Worm (Caenorhabditis elegans): ENCODE data around the gene Y51A2B.2.
A peak's percentile ranks its signal among the peaks of the same experiment; 100 is the strongest.

The Y51A2B.2 gene

DNA sequence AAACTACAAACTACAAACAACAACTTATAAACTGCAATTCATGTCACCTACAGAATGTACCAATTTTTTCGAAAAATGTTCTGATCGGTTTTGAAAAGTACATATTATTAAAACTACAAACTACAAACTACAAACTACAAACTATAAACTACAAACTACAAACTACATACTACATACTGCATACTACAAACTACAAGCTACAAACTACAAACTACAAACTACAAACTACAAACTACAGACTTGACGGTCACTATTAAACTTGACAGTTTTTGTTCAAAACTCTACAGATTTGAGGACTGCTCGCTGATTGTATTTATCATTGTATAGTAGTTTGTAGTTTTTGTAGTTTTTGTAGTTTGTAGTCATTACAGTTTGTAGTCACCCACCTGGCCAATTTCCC is 20.0 kb upstream of the Y51A2B.2 start:
- TF ChIP-seq fkh-8 (tag; optimal IDR thresholded peaks at IDR 0.05) = no peak
- TF ChIP-seq nhr-237 (tag; optimal IDR thresholded peaks at IDR 0.05) = no peak
- no peak for TF ChIP-seq hpl-2 (GFP tag; optimal IDR thresholded peaks at IDR 0.05)
- no peak for TF ChIP-seq nhr-19 (GFP tag; conservative IDR thresholded peaks at IDR 0.05)
- no peak for TF ChIP-seq ceh-82 (tag; optimal IDR thresholded peaks at IDR 0.05)

DNA sequence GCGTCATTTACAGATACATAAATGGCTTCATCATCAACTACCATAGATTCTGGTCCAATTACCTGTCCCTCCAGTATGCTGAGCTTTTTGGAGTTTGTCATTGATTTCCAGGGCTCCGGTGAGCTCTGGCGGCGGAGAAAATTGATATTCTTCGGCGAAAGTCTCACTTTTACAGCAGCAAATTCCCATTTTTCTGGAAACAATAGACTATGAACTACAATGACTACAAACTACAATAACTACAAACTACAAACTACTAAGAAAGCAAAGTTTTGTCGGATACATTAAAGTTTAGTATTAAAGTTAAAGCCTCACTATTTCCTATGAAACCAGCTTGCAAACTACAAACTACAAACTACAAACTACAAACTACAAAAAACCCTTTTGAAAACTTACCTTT is 18.6 kb upstream of the Y51A2B.2 start, which contains the start of gene C08E8.2:
Gene C08E8.2, minus strand, starts transcription at position 101 of the 400 bp plus-strand sequence.
- no peak for TF ChIP-seq fos-1 (tag; optimal IDR thresholded peaks at IDR 0.05)
- TF ChIP-seq elt-3 (tag; optimal IDR thresholded peaks at IDR 0.05) = no peak

DNA sequence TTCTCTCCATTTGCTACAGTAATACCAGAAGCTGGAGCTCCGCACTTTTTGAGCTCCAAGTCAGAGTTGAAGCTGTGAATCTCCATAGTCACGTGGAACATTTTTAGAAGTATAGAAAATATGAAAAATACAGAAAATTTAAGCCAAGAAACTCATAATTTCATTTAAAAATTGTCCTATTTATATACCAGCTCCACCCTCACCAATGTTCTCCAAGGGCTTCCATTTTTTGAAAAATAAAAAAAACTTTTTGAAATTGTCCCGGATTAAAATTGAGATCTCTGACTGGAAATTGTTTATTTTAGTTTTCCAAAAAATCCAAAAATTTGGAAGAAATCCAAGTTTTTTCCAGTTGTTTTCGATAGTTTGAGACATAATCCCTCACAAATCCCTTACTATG is 14.4 kb upstream of the Y51A2B.2 start, which contains the start of gene C08E8.5:
Gene C08E8.5, minus strand, starts transcription at position 101 of the 400 bp plus-strand sequence.
- TF ChIP-seq fkh-10 (GFP tag; optimal IDR thresholded peaks at IDR 0.05) (no peak), zag-1 (tag; optimal IDR thresholded peaks at IDR 0.05) (no peak), nhr-71 (tag; optimal IDR thresholded peaks at IDR 0.05) (no peak), swsn-7 (tag; optimal IDR thresholded peaks at IDR 0.05) (no peak), ceh-90 (tag; optimal IDR thresholded peaks at IDR 0.05) (no peak), efl-1 (optimal IDR thresholded peaks at IDR 0.05) (no peak), efl-1 (GFP tag; optimal IDR thresholded peaks at IDR 0.05 in 1 of 2) (no peak), ceh-88 (GFP tag; IDR thresholded peaks at IDR 0.05) (no peak), fos-1 (tag; optimal IDR thresholded peaks at IDR 0.05) (no peak), aha-1 (tag; optimal IDR thresholded peaks at IDR 0.05) (no peak)

DNA sequence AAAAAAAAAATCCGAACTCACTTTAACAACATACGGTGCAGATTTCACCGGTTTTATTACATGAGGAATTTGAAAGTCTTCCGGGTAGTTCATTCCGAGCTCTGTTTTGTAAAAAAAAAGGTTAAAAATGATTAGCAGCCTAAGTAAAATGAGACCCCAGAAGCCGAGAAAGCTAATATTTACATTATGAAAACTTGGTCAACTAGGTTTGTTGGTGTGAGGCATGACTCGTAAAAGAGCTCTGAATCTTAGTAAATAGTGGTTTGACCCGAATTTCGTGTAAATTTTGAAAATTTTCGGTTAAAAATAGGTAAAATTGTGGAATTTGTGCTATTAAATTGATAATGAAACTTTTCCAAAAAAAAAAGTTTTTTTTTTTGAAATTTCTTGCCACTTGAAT is 11.9 kb upstream of the Y51A2B.2 start, which contains the start of gene C08E8.1:
Gene C08E8.1, minus strand, starts transcription at position 101 of the 400 bp plus-strand sequence.
- TF ChIP-seq unc-98 (GFP tag; IDR thresholded peaks at IDR 0.05) = no peak
- no peak for TF ChIP-seq mep-1 (tag; optimal IDR thresholded peaks at IDR 0.05)
- TF ChIP-seq nhr-12 (tag; optimal IDR thresholded peaks at IDR 0.05) = no peak
- no peak for TF ChIP-seq ceh-90 (tag; optimal IDR thresholded peaks at IDR 0.05)

DNA sequence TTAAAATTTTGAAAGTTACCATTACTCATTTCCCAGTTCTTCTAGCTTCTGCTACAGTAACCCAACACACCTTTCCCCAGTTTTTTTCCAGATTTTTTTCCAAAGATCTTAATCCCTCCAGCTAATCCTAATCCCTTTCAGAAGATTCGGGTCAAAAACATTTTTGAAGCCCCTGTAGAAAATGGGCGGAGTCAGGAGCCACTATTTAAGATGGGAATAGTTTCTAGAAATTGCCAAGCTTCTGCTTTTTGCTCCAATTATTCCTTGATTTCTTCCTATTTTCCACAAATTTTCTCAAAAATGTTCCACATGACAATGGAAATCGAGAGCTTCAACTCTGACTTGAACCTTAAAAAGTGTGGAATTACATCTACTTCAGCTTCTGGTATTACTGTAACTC is 9.7 kb upstream of the Y51A2B.2 start, which contains the start of gene C08E8.9:
Gene C08E8.9, plus strand, starts transcription at position 301 of the 400 bp plus-strand sequence.
- TF ChIP-seq dsc-1 (tag; optimal IDR thresholded peaks at IDR 0.05) (peak; percentile 3), ets-5 (GFP tag; IDR thresholded peaks at IDR 0.05) (no peak)

DNA sequence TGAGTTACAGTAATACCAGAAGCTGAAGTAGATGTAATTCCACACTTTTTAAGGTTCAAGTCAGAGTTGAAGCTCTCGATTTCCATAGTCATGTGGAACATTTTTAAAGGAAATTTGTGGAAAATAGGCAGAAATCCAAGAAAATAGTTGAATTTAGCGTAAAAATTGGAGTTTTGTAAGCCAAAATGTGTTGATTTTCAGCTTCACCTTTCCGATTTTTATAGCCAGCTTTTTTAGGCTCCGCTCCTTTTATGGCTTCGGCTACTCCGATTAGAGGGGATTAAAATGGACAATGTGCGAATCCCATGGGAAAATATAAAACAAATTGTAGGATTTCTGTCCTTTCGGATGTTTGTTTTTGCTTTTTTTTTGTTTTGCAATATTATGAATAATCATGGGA is 6.0 kb upstream of the Y51A2B.2 start, which contains the start of gene C08E8.6:
Gene C08E8.6, minus strand, starts transcription at position 101 of the 400 bp plus-strand sequence.
- no peak for TF ChIP-seq fkh-10 (GFP tag; optimal IDR thresholded peaks at IDR 0.05)
- no peak for TF ChIP-seq nhr-11 (tag; optimal IDR thresholded peaks at IDR 0.05)

DNA sequence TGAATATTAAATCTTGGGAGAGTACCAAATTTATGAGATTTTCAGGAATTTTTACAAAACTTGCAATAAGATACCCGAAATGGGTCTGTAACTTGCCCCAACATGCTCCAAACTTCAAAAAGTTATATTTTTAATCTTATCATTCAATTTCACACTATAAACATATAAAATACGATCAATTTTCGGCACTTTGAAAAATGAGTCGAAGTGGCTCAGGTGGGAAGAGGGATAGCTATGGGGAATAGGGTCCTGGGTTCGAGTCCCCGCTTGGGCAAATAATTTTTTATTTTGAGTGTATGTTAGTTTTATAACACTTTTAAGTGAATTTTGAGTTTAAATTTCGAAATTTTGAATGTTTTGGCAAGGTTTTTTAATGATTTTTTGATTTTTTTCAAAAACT is 3.3 kb upstream of the Y51A2B.2 start:
- TF ChIP-seq pax-3 (tag; optimal IDR thresholded peaks at IDR 0.05) (no peak), ceh-88 (GFP tag; IDR thresholded peaks at IDR 0.05) (no peak), nhr-90 (tag; optimal IDR thresholded peaks at IDR 0.05; ENCODE audit: poor library complexity) (no peak), dsc-1 (tag; optimal IDR thresholded peaks at IDR 0.05) (no peak)

DNA sequence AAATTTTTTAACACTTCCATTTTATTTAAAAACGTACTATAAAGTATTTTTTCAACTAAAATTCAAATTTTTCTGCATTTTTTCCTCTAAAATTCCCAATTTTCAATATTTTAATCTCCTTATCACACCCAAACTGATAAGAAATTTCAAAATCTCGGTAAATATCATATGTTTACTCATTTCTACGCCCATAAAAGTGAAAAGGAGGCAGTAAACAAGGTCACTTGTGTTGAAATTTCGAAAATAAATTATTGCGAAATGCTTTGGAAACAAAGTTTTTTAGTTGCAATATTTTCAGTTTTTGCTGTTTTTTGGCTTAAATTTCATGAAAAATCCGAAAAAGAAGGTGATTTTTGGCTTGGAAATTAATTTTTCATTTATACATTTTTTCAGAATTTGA is 2.7 kb upstream of the Y51A2B.2 start, which contains the start of gene C08E8.4:
Gene C08E8.4, plus strand, starts transcription at position 268 of the 400 bp plus-strand sequence.
- TF ChIP-seq elt-2 (tag; optimal IDR thresholded peaks at IDR 0.05) = peak; percentile 82
- no peak for TF ChIP-seq nhr-47 (tag; optimal IDR thresholded peaks at IDR 0.05)
- no peak for TF ChIP-seq ama-1 (optimal IDR thresholded peaks at IDR 0.05)
- TF ChIP-seq egl-27 (tag; optimal IDR thresholded peaks at IDR 0.05) = no peak
- TF ChIP-seq unc-98 (GFP tag; IDR thresholded peaks at IDR 0.05) = no peak
- no peak for TF ChIP-seq unc-86 (tag; optimal IDR thresholded peaks at IDR 0.05)
- TF ChIP-seq tbx-2 (tag; optimal IDR thresholded peaks at IDR 0.05) = no peak
- no peak for TF ChIP-seq hlh-17 (GFP tag; optimal IDR thresholded peaks at IDR 0.05; ENCODE audit: borderline replicate concordance)
- TF ChIP-seq lin-13 (GFP tag; optimal IDR thresholded peaks at IDR 0.05) = no peak
- no peak for TF ChIP-seq snu-23 (GFP tag; optimal IDR thresholded peaks at IDR 0.05)
- peak in 2 of 6 experiments; percentile 23 to 25 for TF ChIP-seq elt-3 (tag; optimal IDR thresholded peaks at IDR 0.05)
- peak in 1 of 2 experiments; percentile 30 for TF ChIP-seq lin-35 (GFP tag; optimal IDR thresholded peaks at IDR 0.05)
- no peak for TF ChIP-seq F16B12.6 (tag; optimal IDR thresholded peaks at IDR 0.05)
- no peak for TF ChIP-seq lir-3 (tag; optimal IDR thresholded peaks at IDR 0.05; ENCODE audit: poor library complexity)
- TF ChIP-seq ztf-4 (tag; optimal IDR thresholded peaks at IDR 0.05) = no peak
